Worm (Caenorhabditis elegans) whole organism, late embryonic: ENCODE results near the gene ztf-25.

Experiments
- K02D7.2 ChIP-seq: sonication (generic microtip); optimal IDR thresholded peaks from 2 replicates; lab custom pipeline; 2017; ENCODE audit warnings: mild to moderate bottlenecking, missing genetic modification characterization, missing compliant biosample characterization
- ama-1 ChIP-seq: fragments of 150-350 bp; optimal IDR thresholded peaks from 2 replicates; lab custom pipeline; 2014
- ceh-14 ChIP-seq: sonication (generic microtip); optimal IDR thresholded peaks from 2 replicates; lab custom pipeline; 2016; ENCODE audit warnings: missing genotype, missing genetic modification characterization, missing compliant biosample characterization
- ceh-18 ChIP-seq: sonication (generic microtip); optimal IDR thresholded peaks from 2 replicates; lab custom pipeline; 2016; ENCODE audit warnings: missing genetic modification characterization, missing compliant biosample characterization
- ceh-2 ChIP-seq: sonication (generic microtip); optimal IDR thresholded peaks from 2 replicates; lab custom pipeline; 2016; ENCODE audit warnings: missing genotype, missing genetic modification characterization, missing compliant biosample characterization
- ceh-22 ChIP-seq: sonication (generic microtip); optimal IDR thresholded peaks from 2 replicates; lab custom pipeline; 2017; ENCODE audit warnings: missing biosample characterization, missing genetic modification characterization
- ceh-30 ChIP-seq: fragments of 150-350 bp; optimal IDR thresholded peaks from 2 replicates; lab custom pipeline; 2014; ENCODE audit warnings: missing biosample characterization, missing genetic modification characterization
- ceh-31 ChIP-seq: sonication (generic microtip); optimal IDR thresholded peaks from 2 replicates; lab custom pipeline; 2016; ENCODE audit warnings: missing genetic modification characterization, missing compliant biosample characterization
- ceh-45 ChIP-seq: fragments of 200-800 bp; sonication (Bioruptor generic); IDR thresholded peaks from 2 replicates; pipeline ENCODE4 v1.3.6; 2022; ENCODE audit warnings: missing genetic modification reagents, missing genetic modification characterization, missing compliant biosample characterization
- ceh-48 ChIP-seq: sonication (generic microtip); optimal IDR thresholded peaks from 2 replicates; lab custom pipeline; 2016; ENCODE audit warnings: missing genetic modification characterization, inconsistent platforms, missing compliant biosample characterization
- dve-1 ChIP-seq: sonication (generic microtip); optimal IDR thresholded peaks from 2 replicates; lab custom pipeline; 2017; ENCODE audit warnings: antibody characterized with exemption, mild to moderate bottlenecking, missing genetic modification characterization, missing compliant biosample characterization
- elt-2 ChIP-seq: sonication (generic microtip); optimal IDR thresholded peaks from 2 replicates; lab custom pipeline; 2016; ENCODE audit warnings: missing genetic modification reagents, missing genetic modification characterization, missing compliant biosample characterization
- fax-1 ChIP-seq: sonication (generic microtip); optimal IDR thresholded peaks from 2 replicates; lab custom pipeline; 2016; ENCODE audit warnings: missing genotype, missing genetic modification characterization, missing compliant biosample characterization
- fkh-6 ChIP-seq: sonication (generic microtip); optimal IDR thresholded peaks from 2 replicates; lab custom pipeline; 2016; ENCODE audit warnings: missing genetic modification characterization, missing compliant biosample characterization
- hlh-15 ChIP-seq: sonication (generic microtip); optimal IDR thresholded peaks from 2 replicates; lab custom pipeline; 2016; ENCODE audit warnings: missing genetic modification characterization, missing compliant biosample characterization
- hlh-30 ChIP-seq: sonication (generic microtip); optimal IDR thresholded peaks from 2 replicates; lab custom pipeline; 2017; ENCODE audit warnings: antibody characterized with exemption, missing genetic modification characterization, missing compliant biosample characterization; ENCODE audit not compliant: insufficient read depth
- hlh-8 ChIP-seq: sonication (generic microtip); optimal IDR thresholded peaks from 2 replicates; lab custom pipeline; 2016; ENCODE audit warnings: missing genotype, missing genetic modification characterization, missing compliant biosample characterization
- madf-2 ChIP-seq: sonication (generic microtip); optimal IDR thresholded peaks from 2 replicates; lab custom pipeline; 2017; ENCODE audit warnings: missing genetic modification characterization, missing compliant biosample characterization
- mec-3 ChIP-seq: sonication (generic microtip); optimal IDR thresholded peaks from 2 replicates; lab custom pipeline; 2016; ENCODE audit warnings: borderline replicate concordance, missing genetic modification characterization, missing compliant biosample characterization
- nhr-232 ChIP-seq: sonication (generic microtip); optimal IDR thresholded peaks from 2 replicates; lab custom pipeline; 2016; ENCODE audit warnings: missing genetic modification characterization, missing compliant biosample characterization
- odd-2 ChIP-seq: sonication (generic microtip); optimal IDR thresholded peaks from 2 replicates; lab custom pipeline; 2017; ENCODE audit warnings: antibody characterized with exemption, mild to moderate bottlenecking, missing genetic modification characterization, missing compliant biosample characterization
- pag-3 ChIP-seq: sonication (generic microtip); optimal IDR thresholded peaks from 2 replicates; lab custom pipeline; 2016; ENCODE audit warnings: missing compliant biosample characterization, missing genetic modification characterization, borderline replicate concordance
- pat-9 ChIP-seq: fragments of 200-800 bp; sonication (Bioruptor generic); optimal IDR thresholded peaks from 2 replicates; lab custom pipeline; 2018; ENCODE audit warnings: mild to moderate bottlenecking, missing genetic modification characterization, moderate library complexity, missing compliant biosample characterization
- pax-1 ChIP-seq: fragments of 150-350 bp; optimal IDR thresholded peaks from 2 replicates; lab custom pipeline; 2014; ENCODE audit warnings: missing biosample characterization, missing genetic modification characterization
- pha-2 ChIP-seq: sonication (generic microtip); optimal IDR thresholded peaks from 2 replicates; lab custom pipeline; 2017; ENCODE audit warnings: mild to moderate bottlenecking, missing genetic modification characterization, missing compliant biosample characterization
- pha-4 ChIP-seq: fragments of 150-350 bp; optimal IDR thresholded peaks from 2 replicates; lab custom pipeline; 2018; ENCODE audit warnings: missing biosample characterization, missing genetic modification reagents, missing genetic modification characterization
- pqm-1 ChIP-seq: sonication (generic microtip); optimal IDR thresholded peaks from 2 replicates; lab custom pipeline; 2016; ENCODE audit warnings: missing genetic modification characterization, missing compliant biosample characterization
- sdc-2 ChIP-seq: sonication (generic microtip); optimal IDR thresholded peaks from 2 replicates; lab custom pipeline; 2016; ENCODE audit warnings: missing genotype, missing genetic modification characterization, missing compliant biosample characterization
- sox-4 ChIP-seq: sonication (generic microtip); optimal IDR thresholded peaks from 2 replicates; lab custom pipeline; 2017; ENCODE audit warnings: mild to moderate bottlenecking, missing genetic modification characterization, inconsistent platforms, missing compliant biosample characterization
- syd-9 ChIP-seq: sonication (generic microtip); optimal IDR thresholded peaks from 2 replicates; lab custom pipeline; 2016; ENCODE audit warnings: mild to moderate bottlenecking, missing genetic modification characterization, moderate library complexity, missing compliant biosample characterization
- tbx-2 ChIP-seq: sonication (generic microtip); optimal IDR thresholded peaks from 2 replicates; lab custom pipeline; 2016; ENCODE audit warnings: missing genetic modification characterization, missing compliant biosample characterization
- tbx-7 ChIP-seq: sonication (generic microtip); optimal IDR thresholded peaks from 2 replicates; lab custom pipeline; 2016; ENCODE audit warnings: missing genotype, missing genetic modification characterization, missing compliant biosample characterization
- ttx-3 ChIP-seq: sonication (generic microtip); optimal IDR thresholded peaks from 2 replicates; lab custom pipeline; 2016; ENCODE audit warnings: missing genetic modification reagents, missing genetic modification characterization, missing compliant biosample characterization
- unc-3 ChIP-seq, 2 experiments: fragments of 200-800 bp in 1 of 2; sonication (Bioruptor generic) in 1 of 2; sonication (generic microtip) in 1 of 2; conservative IDR thresholded peaks in 1 of 2; optimal IDR thresholded peaks in 1 of 2; 2 replicates each; pipeline versions ENCODE4 v1.3.6 to Lab custom; 2016 to 2022; ENCODE audit warnings: missing compliant biosample characterization in 2 of 2, missing genetic modification characterization in 2 of 2, missing genetic modification reagents in 1 of 2
- unc-55 ChIP-seq: sonication (generic microtip); optimal IDR thresholded peaks from 2 replicates; lab custom pipeline; 2017; ENCODE audit warnings: missing biosample characterization, missing genetic modification reagents, missing genetic modification characterization
- zip-5 ChIP-seq: sonication (generic microtip); optimal IDR thresholded peaks from 2 replicates; lab custom pipeline; 2016; ENCODE audit warnings: missing genetic modification characterization, missing compliant biosample characterization
- ztf-16 ChIP-seq: sonication (generic microtip); optimal IDR thresholded peaks from 2 replicates; lab custom pipeline; 2017; ENCODE audit warnings: missing genetic modification characterization, missing compliant biosample characterization

The ztf-25 gene

DNA sequence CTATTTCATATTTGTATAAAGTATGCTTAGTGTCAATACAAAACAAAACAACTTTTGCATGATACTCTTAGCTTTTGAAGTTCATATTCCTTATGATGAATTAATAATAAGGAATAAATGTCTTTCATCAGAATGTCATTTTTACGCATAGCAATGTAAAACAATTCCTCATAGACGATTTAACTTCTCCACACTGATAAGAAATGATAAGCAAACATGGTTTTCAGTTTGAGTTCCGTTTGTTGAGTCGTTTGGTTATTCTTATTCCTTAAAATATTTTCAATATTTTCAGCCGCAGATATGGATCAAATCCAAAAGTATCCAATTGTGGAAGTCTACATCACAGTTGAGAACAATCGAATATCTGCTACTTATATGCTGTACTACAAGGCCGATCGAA, 23.3 kb downstream of the ztf-25 start, which contains the start of gene F57G4.11:
TSS of gene F57G4.11 (plus strand) at position 301 of the 400 bp plus-strand sequence.
- no peak for TF ChIP-seq ttx-3
- no peak for TF ChIP-seq nhr-232
- no peak for TF ChIP-seq K02D7.2 (tag; lab: Kevin White, UChicago)
- no peak for TF ChIP-seq ceh-45
- TF ChIP-seq syd-9 (tag; lab: Kevin White, UChicago) = no peak
- TF ChIP-seq hlh-8 (tag; lab: Kevin White, UChicago) = no peak
- no peak for TF ChIP-seq madf-2
- no peak for TF ChIP-seq ceh-2 (tag; lab: Kevin White, UChicago)
- no peak for TF ChIP-seq pat-9 (tag; lab: Kevin White, UChicago)
- no peak for TF ChIP-seq ceh-30
- no peak for TF ChIP-seq mec-3 (tag; lab: Kevin White, UChicago)
- no peak for TF ChIP-seq pag-3
- TF ChIP-seq ceh-18 (tag; lab: Kevin White, UChicago) = no peak
- TF ChIP-seq tbx-7 (tag; lab: Kevin White, UChicago) = no peak
- TF ChIP-seq fkh-6 = no peak
- TF ChIP-seq unc-55 (GFP tag; lab: Kevin White, UChicago) = no peak
- no peak for TF ChIP-seq pha-2
- TF ChIP-seq hlh-30 (tag; lab: Kevin White, UChicago) = no peak
- TF ChIP-seq ceh-31 (tag; lab: Kevin White, UChicago) = no peak
- TF ChIP-seq pha-4 (tag; lab: Kevin White, UChicago) = no peak

DNA sequence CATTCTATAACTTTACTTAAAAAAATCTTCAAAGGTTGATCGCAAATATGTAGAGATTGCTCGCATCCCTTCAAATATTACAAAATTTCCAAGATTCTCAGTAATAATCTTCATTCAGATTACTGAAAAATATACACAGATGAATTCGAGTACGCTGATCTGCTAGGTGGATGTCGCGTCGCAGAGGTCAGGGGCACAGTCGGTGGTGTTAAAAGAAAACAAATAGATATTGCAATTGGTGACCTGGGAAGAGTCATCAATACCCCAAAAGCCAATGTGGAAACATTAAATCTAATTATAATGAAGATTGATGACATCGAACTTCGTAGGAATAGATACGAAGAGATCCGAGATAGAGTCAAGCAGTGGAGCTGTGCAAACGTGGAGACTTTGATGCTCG, 26.9 kb downstream of the ztf-25 start, which contains the start of gene F57G4.10:
TSS of gene F57G4.10 (plus strand) at position 301 of the 400 bp plus-strand sequence.
- TF ChIP-seq sdc-2 = no peak
- no peak for TF ChIP-seq elt-2 (tag; lab: Kevin White, UChicago)
- no peak for TF ChIP-seq ceh-48 (tag; lab: Kevin White, UChicago)
- no peak for TF ChIP-seq mec-3 (tag; lab: Kevin White, UChicago)
- TF ChIP-seq zip-5 (tag; lab: Kevin White, UChicago) = no peak
- TF ChIP-seq hlh-15 (tag; lab: Kevin White, UChicago) = no peak
- TF ChIP-seq unc-3 (GFP tag; conservative IDR thresholded peaks at IDR 0.05; lab: Robert Waterston, UW) = no peak
- TF ChIP-seq unc-3 (tag; optimal IDR thresholded peaks at IDR 0.05; lab: Kevin White, UChicago) = no peak
- no peak for TF ChIP-seq ztf-16 (tag; lab: Kevin White, UChicago)
- TF ChIP-seq sox-4 = no peak
- no peak for TF ChIP-seq ama-1
- TF ChIP-seq ceh-31 (tag; lab: Kevin White, UChicago) = no peak
- TF ChIP-seq ceh-18 (tag; lab: Kevin White, UChicago) = no peak
- TF ChIP-seq hlh-8 (tag; lab: Kevin White, UChicago) = no peak
- no peak for TF ChIP-seq dve-1 (tag; lab: Kevin White, UChicago)
- TF ChIP-seq, all 69 proteins: peak for 0

DNA sequence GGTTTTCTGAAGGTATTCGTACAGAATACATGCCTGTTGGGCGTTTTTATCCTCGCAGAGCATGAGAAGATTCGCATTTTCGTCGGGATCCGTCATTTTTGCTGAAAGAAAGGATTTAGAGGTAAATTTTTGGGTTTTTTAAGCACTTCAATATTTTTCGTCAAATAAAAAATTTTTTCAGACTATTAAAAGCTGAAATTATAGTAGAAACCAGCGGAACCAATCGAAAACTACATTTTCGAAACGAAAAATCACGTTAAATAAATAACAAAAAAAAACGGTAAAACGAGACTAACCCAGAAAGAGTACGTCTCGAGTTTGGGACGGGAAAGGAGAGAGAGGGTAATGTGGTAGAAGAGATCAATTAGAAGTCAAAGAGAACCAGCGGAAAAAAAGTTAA, 48.8 kb downstream of the ztf-25 start, which contains the start of gene fbxa-192:
TSS of gene fbxa-192 (minus strand) at position 101 of the 400 bp plus-strand sequence.
- TF ChIP-seq odd-2 (tag; lab: Kevin White, UChicago) (no peak), pax-1 (tag; lab: Kevin White, UChicago) (no peak), fax-1 (tag; lab: Kevin White, UChicago) (no peak), ceh-14 (tag; lab: Kevin White, UChicago) (no peak), elt-2 (tag; lab: Kevin White, UChicago) (no peak), pag-3 (no peak), ceh-22 (tag; lab: Kevin White, UChicago) (no peak), pat-9 (tag; lab: Kevin White, UChicago) (no peak), pqm-1 (tag; lab: Kevin White, UChicago) (no peak), madf-2 (no peak), tbx-2 (tag; lab: Kevin White, UChicago) (no peak)
